Fruit fly (Drosophila melanogaster): Measurements from ENCODE around the gene CG31268.

- TF ChIP-seq h (GFP tag; optimal IDR thresholded peaks at IDR 0.05) = no peak
- TF ChIP-seq Abd-B (GFP tag; optimal IDR thresholded peaks at IDR 0.05) = no peak
- TF ChIP-seq HLH106 (tag; optimal IDR thresholded peaks at IDR 0.05) = no peak
Observed at dm6 chr3R:17018902-17019527, 12.6 kb upstream of the CG31268 start.

Data from whole organism, wandering third instar larva.